Fruit fly (Drosophila melanogaster) whole organism, embryonic: Measurements from ENCODE around the gene CG14400.
A peak's percentile ranks its signal among the peaks of the same experiment; 100 is the strongest.

Experiments
- ATbp ChIP-seq: fragments of 200-800 bp; sonication (Bioruptor generic); optimal IDR thresholded peaks from 2 replicates; lab custom pipeline; 2017; ENCODE audit warnings: missing biosample characterization, mild to moderate bottlenecking, missing genetic modification characterization, missing genetic modification reagents
- Blimp-1 ChIP-seq: fragments of 200-800 bp; sonication (Bioruptor generic); optimal IDR thresholded peaks from 3 replicates; lab custom pipeline; 2018; ENCODE audit warnings: missing biosample characterization, missing genetic modification characterization, mild to moderate bottlenecking, moderate library complexity, missing genetic modification reagents
- CG11695 ChIP-seq: fragments of 200-800 bp; sonication (Bioruptor generic); IDR thresholded peaks from 3 replicates; pipeline ENCODE4 v1.3.6; 2022; ENCODE audit warnings: missing biosample characterization, missing genetic modification characterization
- CG12104 ChIP-seq: fragments of 200-800 bp; sonication (Bioruptor generic); optimal IDR thresholded peaks from 3 replicates; lab custom pipeline; 2016; ENCODE audit warnings: missing biosample characterization, missing genetic modification characterization
- CG1233 ChIP-seq: fragments of 200-800 bp; sonication (Bioruptor generic); optimal IDR thresholded peaks from 4 replicates; lab custom pipeline; 2018; ENCODE audit warnings: missing biosample characterization, mild to moderate bottlenecking, missing genetic modification characterization
- CG12659 ChIP-seq: fragments of 200-800 bp; sonication (Bioruptor generic); optimal IDR thresholded peaks from 3 replicates; lab custom pipeline; 2017; ENCODE audit warnings: mild to moderate bottlenecking, missing biosample characterization, missing genetic modification reagents, missing genetic modification characterization
- CG13123 ChIP-seq: fragments of 200-800 bp; sonication (Bioruptor generic); optimal IDR thresholded peaks from 2 replicates; lab custom pipeline; 2016; ENCODE audit warnings: missing biosample characterization, missing genetic modification characterization
- CG13624 ChIP-seq: fragments of 200-800 bp; sonication (Bioruptor generic); optimal IDR thresholded peaks from 2 replicates; lab custom pipeline; 2016; ENCODE audit warnings: missing biosample characterization, missing genetic modification characterization
- CG14667 ChIP-seq: fragments of 200-800 bp; sonication (Bioruptor generic); IDR thresholded peaks from 2 replicates; pipeline ENCODE4 v1.3.6; 2022; ENCODE audit warnings: missing biosample characterization, missing genetic modification characterization
- CG1602 ChIP-seq: fragments of 200-800 bp; sonication (Bioruptor generic); optimal IDR thresholded peaks from 3 replicates; lab custom pipeline; 2016; ENCODE audit warnings: missing biosample characterization, missing genetic modification characterization
- CG1603 ChIP-seq: fragments of 200-800 bp; sonication (Bioruptor generic); optimal IDR thresholded peaks from 2 replicates; lab custom pipeline; 2019; ENCODE audit warnings: missing biosample characterization, mild to moderate bottlenecking, missing genetic modification characterization, moderate library complexity
- CG17361 ChIP-seq: fragments of 200-800 bp; sonication (Bioruptor generic); IDR thresholded peaks from 3 replicates; pipeline ENCODE4 v1.3.6; 2022; ENCODE audit warnings: missing biosample characterization, missing genetic modification characterization
- CG18599 ChIP-seq: fragments of 200-800 bp; sonication (Bioruptor generic); optimal IDR thresholded peaks from 3 replicates; lab custom pipeline; 2017; ENCODE audit warnings: missing biosample characterization, missing genetic modification characterization, mild to moderate bottlenecking, moderate library complexity, missing genetic modification reagents
- CG2120 ChIP-seq: fragments of 200-800 bp; sonication (Bioruptor generic); optimal IDR thresholded peaks from 3 replicates; lab custom pipeline; 2016; ENCODE audit warnings: missing biosample characterization, missing genetic modification characterization
- CG2199 ChIP-seq: fragments of 200-800 bp; sonication (Bioruptor generic); IDR thresholded peaks from 3 replicates; pipeline ENCODE4 v1.3.6; 2022; ENCODE audit warnings: missing biosample characterization, missing genetic modification characterization
- CG2875 ChIP-seq: fragments of 200-800 bp; sonication (Bioruptor generic); optimal IDR thresholded peaks from 2 replicates; lab custom pipeline; 2017; ENCODE audit warnings: missing biosample characterization, mild to moderate bottlenecking, missing genetic modification characterization, missing genetic modification reagents
- CG32767 ChIP-seq: fragments of 200-800 bp; sonication (Bioruptor generic); IDR thresholded peaks from 2 replicates; pipeline ENCODE4 v1.3.6; 2022; ENCODE audit warnings: missing biosample characterization, missing genetic modification characterization
- CG33213 ChIP-seq: fragments of 200-800 bp; sonication (Bioruptor generic); optimal IDR thresholded peaks from 3 replicates; lab custom pipeline; 2016; ENCODE audit warnings: missing biosample characterization, missing genetic modification characterization
- CG3726 ChIP-seq: fragments of 200-800 bp; sonication (Bioruptor generic); IDR thresholded peaks from 3 replicates; pipeline ENCODE4, ENCODE4 v1.3.6; 2022; ENCODE audit warnings: missing biosample characterization, missing genetic modification characterization
- CG3847 ChIP-seq: fragments of 200-800 bp; sonication (Bioruptor generic); IDR thresholded peaks from 2 replicates; pipeline ENCODE4 v1.3.6; 2022; ENCODE audit warnings: missing biosample characterization, missing genetic modification characterization
- CG6689 ChIP-seq: fragments of 200-800 bp; sonication (Bioruptor generic); IDR thresholded peaks from 2 replicates; pipeline ENCODE4 v1.3.6; 2022; ENCODE audit warnings: missing biosample characterization, missing genetic modification characterization
- CG6813 ChIP-seq: fragments of 200-800 bp; sonication (Bioruptor generic); optimal IDR thresholded peaks from 2 replicates; lab custom pipeline; 2017; ENCODE audit warnings: missing biosample characterization, missing genetic modification characterization, mild to moderate bottlenecking, moderate library complexity, missing genetic modification reagents
- CG7556 ChIP-seq: fragments of 200-800 bp; sonication (Bioruptor generic); optimal IDR thresholded peaks from 2 replicates; lab custom pipeline; 2017; ENCODE audit warnings: missing biosample characterization, mild to moderate bottlenecking, missing genetic modification characterization
- CG8924 ChIP-seq: fragments of 200-800 bp; optimal IDR thresholded peaks from 3 replicates; lab custom pipeline; 2019; ENCODE audit warnings: missing biosample characterization, mild to moderate bottlenecking, missing genetic modification characterization, moderate library complexity
- CG9215 ChIP-seq: fragments of 200-800 bp; sonication (Bioruptor generic); IDR thresholded peaks from 2 replicates; pipeline ENCODE4 v1.3.6; 2022; ENCODE audit warnings: missing biosample characterization, missing genetic modification characterization
- CHES-1-like ChIP-seq: fragments of 200-800 bp; sonication (Bioruptor generic); optimal IDR thresholded peaks from 2 replicates; lab custom pipeline; 2016; ENCODE audit warnings: missing biosample characterization, missing genetic modification characterization
- CoRest ChIP-seq: fragments of 200-800 bp; sonication (Bioruptor generic); optimal IDR thresholded peaks from 3 replicates; lab custom pipeline; 2018; ENCODE audit warnings: missing biosample characterization, mild to moderate bottlenecking, missing genetic modification characterization, moderate library complexity
- D19A ChIP-seq: fragments of 200-800 bp; optimal IDR thresholded peaks from 3 replicates; lab custom pipeline; 2019; ENCODE audit warnings: missing biosample characterization, mild to moderate bottlenecking, missing genetic modification characterization, moderate library complexity
- D19B ChIP-seq: fragments of 200-800 bp; sonication (Bioruptor generic); optimal IDR thresholded peaks from 2 replicates; lab custom pipeline; 2017; ENCODE audit warnings: missing biosample characterization, mild to moderate bottlenecking, missing genetic modification characterization
- Dip3 ChIP-seq: fragments of 200-800 bp; sonication (Bioruptor generic); optimal IDR thresholded peaks from 3 replicates; lab custom pipeline; 2016; ENCODE audit warnings: missing biosample characterization, missing genetic modification characterization
- H2.0 ChIP-seq: fragments of 200-800 bp; sonication (Bioruptor generic); IDR thresholded peaks from 2 replicates; pipeline ENCODE4 v1.3.6; 2022; ENCODE audit warnings: missing biosample characterization, missing genetic modification characterization
- HmgZ ChIP-seq: fragments of 200-800 bp; sonication (Bioruptor generic); optimal IDR thresholded peaks from 2 replicates; lab custom pipeline; 2018; ENCODE audit warnings: missing biosample characterization, mild to moderate bottlenecking, missing genetic modification characterization
- NK7.1 ChIP-seq: fragments of 200-800 bp; sonication (Bioruptor generic); optimal IDR thresholded peaks from 3 replicates; lab custom pipeline; 2016; ENCODE audit warnings: missing biosample characterization, missing genetic modification characterization
- Oaz ChIP-seq: fragments of 200-800 bp; sonication (Bioruptor generic); IDR thresholded peaks from 2 replicates; pipeline ENCODE4 v1.3.6; 2022; ENCODE audit warnings: missing biosample characterization, missing genetic modification characterization
- ap ChIP-seq: fragments of 200-800 bp; sonication (Bioruptor generic); IDR thresholded peaks from 2 replicates; pipeline ENCODE4 v1.3.6; 2022; ENCODE audit warnings: missing biosample characterization, missing genetic modification characterization
- bcd ChIP-seq: fragments of 200-800 bp; sonication (Bioruptor generic); optimal IDR thresholded peaks from 2 replicates; lab custom pipeline; 2017; ENCODE audit warnings: missing biosample characterization, mild to moderate bottlenecking, missing genetic modification characterization
- chif ChIP-seq, 2 experiments: fragments of 200-800 bp; sonication (Bioruptor generic); optimal IDR thresholded peaks; 3 replicates each; lab custom pipeline; 2016; ENCODE audit warnings: missing biosample characterization in 2 of 2, missing genetic modification characterization in 2 of 2
- crc ChIP-seq: fragments of 200-800 bp; sonication (Bioruptor generic); optimal IDR thresholded peaks from 2 replicates; lab custom pipeline; 2016; ENCODE audit warnings: missing biosample characterization, missing genetic modification characterization
- emc ChIP-seq: fragments of 200-800 bp; sonication (Bioruptor generic); optimal IDR thresholded peaks from 2 replicates; lab custom pipeline; 2016; ENCODE audit warnings: missing biosample characterization, missing genetic modification characterization
- gcm2 ChIP-seq: fragments of 200-800 bp; sonication (Bioruptor generic); optimal IDR thresholded peaks from 2 replicates; lab custom pipeline; 2016; ENCODE audit warnings: missing biosample characterization, missing genetic modification characterization
- gt ChIP-seq: fragments of 200-800 bp; sonication (Bioruptor generic); IDR thresholded peaks from 2 replicates; pipeline ENCODE4 v1.3.6; 2022; ENCODE audit warnings: missing biosample characterization, missing genetic modification characterization
- her ChIP-seq: fragments of 200-800 bp; sonication (Bioruptor generic); optimal IDR thresholded peaks from 2 replicates; lab custom pipeline; 2016; ENCODE audit warnings: missing biosample characterization, missing genetic modification characterization
- klu ChIP-seq: fragments of 200-800 bp; sonication (Bioruptor generic); IDR thresholded peaks from 2 replicates; pipeline ENCODE4 v1.3.6; 2022; ENCODE audit warnings: missing biosample characterization, missing genetic modification characterization
- peb ChIP-seq: fragments of 200-800 bp; sonication (Bioruptor generic); IDR thresholded peaks from 2 replicates; pipeline ENCODE4 v1.3.6; 2022; ENCODE audit warnings: missing biosample characterization, missing genetic modification characterization
- sima ChIP-seq: fragments of 200-800 bp; sonication (Bioruptor generic); optimal IDR thresholded peaks from 2 replicates; lab custom pipeline; 2016; ENCODE audit warnings: missing biosample characterization, missing genetic modification characterization
- slbo ChIP-seq: fragments of 200-800 bp; sonication (Bioruptor generic); IDR thresholded peaks from 2 replicates; pipeline ENCODE4 v1.3.6; 2022; ENCODE audit warnings: missing biosample characterization, missing genetic modification characterization
- ttk ChIP-seq: fragments of 200-800 bp; sonication (Bioruptor generic); IDR thresholded peaks from 2 replicates; pipeline ENCODE4 v2.1.2; 2022; ENCODE audit warnings: missing biosample characterization, missing genetic modification characterization
- tup ChIP-seq: fragments of 200-800 bp; sonication (Bioruptor generic); optimal IDR thresholded peaks from 2 replicates; lab custom pipeline; 2016; ENCODE audit warnings: missing biosample characterization, mild to moderate bottlenecking, missing genetic modification characterization, moderate library complexity
- zfh1 ChIP-seq: fragments of 200-800 bp; sonication (Bioruptor generic); IDR thresholded peaks from 3 replicates; pipeline ENCODE4 v1.3.6; 2022; ENCODE audit warnings: missing biosample characterization, missing genetic modification characterization

CG14400 gene

DNA sequence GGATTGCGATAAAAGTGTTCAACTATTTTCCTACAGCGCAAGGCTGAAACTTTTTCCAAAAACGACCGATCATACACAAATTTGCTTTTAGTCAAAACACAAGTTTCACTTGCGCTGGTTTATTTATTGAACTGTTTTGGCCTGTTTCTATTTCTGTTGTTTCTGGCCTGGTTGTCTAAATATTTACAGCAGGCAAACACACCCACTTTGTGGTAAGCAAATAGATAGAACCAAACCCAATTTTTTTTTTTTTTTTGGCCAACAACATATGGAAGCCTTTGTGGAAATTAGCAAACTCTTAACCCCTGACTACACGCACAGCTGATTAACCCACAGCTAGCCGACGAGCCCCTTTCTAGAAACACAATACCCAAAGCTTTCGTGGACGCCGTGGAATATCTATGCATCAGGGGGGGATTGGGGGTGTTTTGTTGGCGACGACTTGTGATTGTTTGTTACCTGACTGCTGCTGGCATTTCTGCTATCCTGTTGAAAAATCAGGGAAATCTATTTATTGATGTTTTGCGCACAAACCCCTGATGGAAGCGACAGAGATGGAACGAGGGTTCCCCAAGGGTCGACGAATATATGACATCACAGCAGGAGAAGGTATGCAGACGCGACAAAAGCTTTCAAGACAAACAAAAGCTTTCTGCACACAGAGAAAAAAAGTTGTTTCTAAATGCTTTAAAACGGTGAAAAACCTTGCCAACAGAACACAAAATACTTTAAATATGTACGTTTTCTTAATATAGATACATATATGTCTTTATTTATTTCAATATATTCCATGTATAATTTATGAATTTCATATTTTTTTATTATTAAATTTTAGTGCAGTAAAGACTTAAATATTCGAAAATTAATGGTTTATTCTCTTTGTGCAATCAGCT lies 49.8 kb downstream of the CG14400 start (continued):
- TF ChIP-seq sima (GFP tag; lab: Kevin White, UChicago) (no peak), CG12659 (GFP tag; lab: Kevin White, UChicago) (peak; percentile 32), Blimp-1 (GFP tag; lab: Kevin White, UChicago) (peak; percentile 46), zfh1 (GFP tag; lab: Robert Waterston, UW) (peak; percentile 56; the same call in 2 of the 3 replicates), CG2199 (GFP tag; lab: Robert Waterston, UW) (0 out of 3 replicates have a peak, but pooled peaks have one; percentile 51), CG11695 (GFP tag; lab: Robert Waterston, UW) (peak; percentile 70), her (GFP tag; lab: Kevin White, UChicago) (peak; percentile 59), emc (GFP tag; lab: Kevin White, UChicago) (peak; percentile 15), D19B (peak; percentile 42), chif (GFP tag; optimal IDR thresholded peaks at IDR 0.05; lab: Kevin White, UChicago) (peak in 1 of 2 experiments; percentile 3), bcd (GFP tag; lab: Kevin White, UChicago) (peak; percentile 20), H2.0 (no peak), gcm2 (GFP tag; lab: Kevin White, UChicago) (no peak), HmgZ (tag; lab: Kevin White, UChicago) (peak; percentile 22), CG9215 (GFP tag; lab: Robert Waterston, UW) (peak; percentile 36; the same call in 1 of the 2 replicates), klu (GFP tag; lab: Robert Waterston, UW) (no peak), CG1233 (GFP tag; lab: Kevin White, UChicago) (peak; percentile 51), CoRest (tag; lab: Kevin White, UChicago) (peak; percentile 55), tup (GFP tag; lab: Kevin White, UChicago) (peak; percentile 29), crc (GFP tag; lab: Kevin White, UChicago) (peak; percentile 56), CG13624 (GFP tag; lab: Kevin White, UChicago) (peak; percentile 6), CHES-1-like (peak; percentile 40), CG1602 (peak; percentile 3), gt (GFP tag; lab: Robert Waterston, UW) (no peak), peb (GFP tag; lab: Robert Waterston, UW) (no peak), CG18599 (GFP tag; lab: Kevin White, UChicago) (peak; percentile 82), CG17361 (GFP tag; lab: Robert Waterston, UW) (peak; percentile 44; the same call in 2 of the 3 replicates), CG7556 (GFP tag; lab: Kevin White, UChicago) (no peak), D19A (tag; lab: Kevin White, UChicago) (peak; percentile 43), CG3726 (GFP tag; lab: Robert Waterston, UW) (0 out of 3 replicates have a peak, but pooled peaks have one; percentile 12), ttk (GFP tag; lab: Robert Waterston, UW) (0 out of 2 replicates have a peak, but pooled peaks have one; percentile 12), CG2875 (GFP tag; lab: Kevin White, UChicago) (peak; percentile 17), NK7.1 (GFP tag; lab: Kevin White, UChicago) (peak; percentile 30), CG8924 (tag; lab: Kevin White, UChicago) (peak; percentile 50), CG13123 (GFP tag; lab: Kevin White, UChicago) (no peak), CG6689 (GFP tag; lab: Robert Waterston, UW) (peak; percentile 56; the same call in 1 of the 2 replicates), CG33213 (GFP tag; lab: Kevin White, UChicago) (peak; percentile 28), Oaz (GFP tag; lab: Robert Waterston, UW) (0 out of 2 replicates have a peak, but pooled peaks have one; percentile 36), CG32767 (GFP tag; lab: Robert Waterston, UW) (0 out of 2 replicates have a peak, but pooled peaks have one; percentile 33), CG2120 (GFP tag; lab: Kevin White, UChicago) (peak; percentile 53), ap (GFP tag; lab: Robert Waterston, UW) (no peak), CG14667 (GFP tag; lab: Robert Waterston, UW) (no peak), CG6813 (peak; percentile 73), CG3847 (GFP tag; lab: Robert Waterston, UW) (peak; percentile 56), CG1603 (tag; lab: Kevin White, UChicago) (peak; percentile 11), ATbp (peak; percentile 80), CG12104 (GFP tag; lab: Kevin White, UChicago) (peak; percentile 46), slbo (GFP tag; lab: Robert Waterston, UW) (peak; percentile 63), Dip3 (GFP tag; lab: Kevin White, UChicago) (no peak)
